Worm (Caenorhabditis elegans) whole organism, late embryonic: ENCODE results near the gene srsx-8.

Experiments used
- F13H6.1 ChIP-seq: sonication (generic microtip); optimal IDR thresholded peaks from 2 replicates; lab custom pipeline; 2016; ENCODE audit warnings: missing genetic modification characterization, missing compliant biosample characterization
- ceh-34 ChIP-seq: sonication (generic microtip); optimal IDR thresholded peaks from 2 replicates; lab custom pipeline; 2016; ENCODE audit warnings: mild to moderate bottlenecking, missing genetic modification characterization, missing compliant biosample characterization
- ceh-45 ChIP-seq: fragments of 200-800 bp; sonication (Bioruptor generic); IDR thresholded peaks from 2 replicates; pipeline ENCODE4 v1.3.6; 2022; ENCODE audit warnings: missing genetic modification reagents, missing genetic modification characterization, missing compliant biosample characterization
- ceh-48 ChIP-seq: sonication (generic microtip); optimal IDR thresholded peaks from 2 replicates; lab custom pipeline; 2016; ENCODE audit warnings: missing genetic modification characterization, inconsistent platforms, missing compliant biosample characterization
- ceh-9 ChIP-seq: sonication (generic microtip); optimal IDR thresholded peaks from 2 replicates; lab custom pipeline; 2016; ENCODE audit warnings: mild to moderate bottlenecking, missing genetic modification characterization, inconsistent platforms, missing compliant biosample characterization
- dmd-4 ChIP-seq: sonication (generic microtip); optimal IDR thresholded peaks from 2 replicates; lab custom pipeline; 2016; ENCODE audit warnings: borderline replicate concordance, missing genetic modification characterization, missing compliant biosample characterization
- fkh-10 ChIP-seq: fragments of 150-350 bp; optimal IDR thresholded peaks from 2 replicates; lab custom pipeline; 2014; ENCODE audit warnings: missing biosample characterization, missing genetic modification reagents, missing genetic modification characterization
- hlh-8 ChIP-seq: sonication (generic microtip); optimal IDR thresholded peaks from 2 replicates; lab custom pipeline; 2016; ENCODE audit warnings: missing genotype, missing genetic modification characterization, missing compliant biosample characterization
- madf-2 ChIP-seq: sonication (generic microtip); optimal IDR thresholded peaks from 2 replicates; lab custom pipeline; 2017; ENCODE audit warnings: missing genetic modification characterization, missing compliant biosample characterization
- mec-3 ChIP-seq: sonication (generic microtip); optimal IDR thresholded peaks from 2 replicates; lab custom pipeline; 2016; ENCODE audit warnings: borderline replicate concordance, missing genetic modification characterization, missing compliant biosample characterization
- nfya-1 ChIP-seq: sonication (generic microtip); optimal IDR thresholded peaks from 2 replicates; lab custom pipeline; 2017; ENCODE audit warnings: missing genetic modification characterization, mild to moderate bottlenecking, missing compliant biosample characterization, antibody characterized with exemption, moderate library complexity
- odd-2 ChIP-seq: sonication (generic microtip); optimal IDR thresholded peaks from 2 replicates; lab custom pipeline; 2017; ENCODE audit warnings: antibody characterized with exemption, mild to moderate bottlenecking, missing genetic modification characterization, missing compliant biosample characterization
- pax-1 ChIP-seq: fragments of 150-350 bp; optimal IDR thresholded peaks from 2 replicates; lab custom pipeline; 2014; ENCODE audit warnings: missing biosample characterization, missing genetic modification characterization
- unc-55 ChIP-seq: sonication (generic microtip); optimal IDR thresholded peaks from 2 replicates; lab custom pipeline; 2017; ENCODE audit warnings: missing biosample characterization, missing genetic modification reagents, missing genetic modification characterization

DNA sequence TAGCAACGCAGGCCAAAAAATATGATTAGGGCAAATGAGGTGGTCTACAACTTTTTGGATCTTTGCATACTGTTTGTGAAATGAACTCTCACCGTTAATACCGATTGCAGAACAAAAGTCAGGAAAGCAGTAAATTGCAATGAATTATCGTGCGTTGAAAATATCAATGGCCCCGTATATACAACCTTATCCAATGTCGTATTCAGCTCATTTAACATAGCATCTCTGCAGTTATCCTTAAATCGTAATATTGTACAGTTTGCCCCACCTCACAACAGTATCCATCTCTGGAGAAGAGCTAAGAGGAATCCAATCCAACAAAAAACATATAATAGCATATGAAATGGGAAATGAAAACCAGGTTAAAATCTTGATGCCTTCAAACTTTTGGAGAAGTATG, 20.4 kb downstream of the srsx-8 start:
- TF ChIP-seq fkh-10 (GFP tag; lab: Kevin White, UChicago) (no peak), odd-2 (tag; lab: Kevin White, UChicago) (no peak), mec-3 (tag; lab: Kevin White, UChicago) (no peak), ceh-45 (GFP tag; lab: Robert Waterston, UW) (no peak), ceh-48 (no peak), pax-1 (no peak), dmd-4 (tag; lab: Kevin White, UChicago) (no peak), madf-2 (tag; lab: Kevin White, UChicago) (no peak), ceh-9 (tag; lab: Kevin White, UChicago) (no peak), nfya-1 (tag; lab: Kevin White, UChicago) (no peak), F13H6.1 (tag; lab: Kevin White, UChicago) (no peak), hlh-8 (tag; lab: Kevin White, UChicago) (no peak), ceh-34 (no peak), unc-55 (GFP tag; lab: Kevin White, UChicago) (no peak)
